Fruit fly (Drosophila melanogaster): Measurements from ENCODE around the gene BoYb.

- TF ChIP-seq ttk (GFP tag; IDR thresholded peaks at IDR 0.05) (no peak), CG9876 (GFP tag; optimal IDR thresholded peaks at IDR 0.05) (no peak)
Measured at dm6 chr3L:22947993-22948954, 46.6 kb downstream of the BoYb start.

All from whole organism, embryonic.